Fruit fly (Drosophila melanogaster) whole organism, embryonic: ENCODE data around the gene CG2841.
A peak's percentile ranks its signal among the peaks of the same experiment; 100 is the strongest.

Experiments
- Atf6 ChIP-seq: fragments of 200-800 bp; sonication (Bioruptor generic); IDR thresholded peaks from 2 replicates; pipeline ENCODE4 v1.3.6; 2022; ENCODE audit warnings: missing biosample characterization, missing genetic modification characterization
- CG10209 ChIP-seq: fragments of 200-800 bp; sonication (Bioruptor generic); optimal IDR thresholded peaks from 3 replicates; lab custom pipeline; 2017; ENCODE audit warnings: missing biosample characterization, mild to moderate bottlenecking, missing genetic modification characterization, missing genetic modification reagents
- CG10462 ChIP-seq: fragments of 200-800 bp; sonication (Bioruptor generic); optimal IDR thresholded peaks from 2 replicates; lab custom pipeline; 2016; ENCODE audit warnings: missing biosample characterization, missing genetic modification characterization
- CG14710 ChIP-seq: fragments of 200-800 bp; sonication (Bioruptor generic); optimal IDR thresholded peaks from 3 replicates; lab custom pipeline; 2019; ENCODE audit warnings: missing biosample characterization, mild to moderate bottlenecking, missing genetic modification characterization, moderate library complexity
- CG15696 ChIP-seq: fragments of 200-800 bp; sonication (Bioruptor generic); optimal IDR thresholded peaks from 2 replicates; lab custom pipeline; 2019; ENCODE audit warnings: missing biosample characterization, mild to moderate bottlenecking, missing genetic modification characterization, moderate library complexity
- CG1602 ChIP-seq: fragments of 200-800 bp; sonication (Bioruptor generic); optimal IDR thresholded peaks from 3 replicates; lab custom pipeline; 2016; ENCODE audit warnings: missing biosample characterization, missing genetic modification characterization
- CG1603 ChIP-seq: fragments of 200-800 bp; sonication (Bioruptor generic); optimal IDR thresholded peaks from 2 replicates; lab custom pipeline; 2019; ENCODE audit warnings: missing biosample characterization, mild to moderate bottlenecking, missing genetic modification characterization, moderate library complexity
- CG17385 ChIP-seq: fragments of 200-800 bp; sonication (Bioruptor generic); optimal IDR thresholded peaks from 3 replicates; lab custom pipeline; 2018; ENCODE audit warnings: missing biosample characterization, mild to moderate bottlenecking, missing genetic modification characterization
- CG17802 ChIP-seq: fragments of 200-800 bp; sonication (Bioruptor generic); optimal IDR thresholded peaks from 2 replicates; lab custom pipeline; 2018; ENCODE audit warnings: missing biosample characterization, mild to moderate bottlenecking, missing genetic modification characterization, moderate library complexity
- CG30403 ChIP-seq: fragments of 200-800 bp; sonication (Bioruptor generic); optimal IDR thresholded peaks from 3 replicates; lab custom pipeline; 2016; ENCODE audit warnings: missing biosample characterization, missing genetic modification characterization
- CG32767 ChIP-seq: fragments of 200-800 bp; sonication (Bioruptor generic); IDR thresholded peaks from 2 replicates; pipeline ENCODE4 v1.3.6; 2022; ENCODE audit warnings: missing biosample characterization, missing genetic modification characterization
- CG32772 ChIP-seq: fragments of 200-800 bp; sonication (Bioruptor generic); IDR thresholded peaks from 2 replicates; pipeline ENCODE4 v1.3.6; 2022; ENCODE audit warnings: missing biosample characterization, missing genetic modification characterization
- CG33213 ChIP-seq: fragments of 200-800 bp; sonication (Bioruptor generic); optimal IDR thresholded peaks from 3 replicates; lab custom pipeline; 2016; ENCODE audit warnings: missing biosample characterization, missing genetic modification characterization
- CG34224 ChIP-seq: fragments of 200-800 bp; sonication (Bioruptor generic); IDR thresholded peaks from 3 replicates; pipeline ENCODE4 v1.3.6; 2022; ENCODE audit warnings: missing biosample characterization, missing genetic modification characterization; ENCODE audit not compliant: partially characterized antibody
- CG34376 ChIP-seq: fragments of 200-800 bp; sonication (Bioruptor generic); optimal IDR thresholded peaks from 2 replicates; lab custom pipeline; 2018; ENCODE audit warnings: missing biosample characterization, mild to moderate bottlenecking, missing genetic modification characterization
- CG4282 ChIP-seq: fragments of 200-800 bp; sonication (Bioruptor generic); optimal IDR thresholded peaks from 2 replicates; lab custom pipeline; 2016; ENCODE audit warnings: missing biosample characterization, missing genetic modification characterization
- CG4730 ChIP-seq: fragments of 200-800 bp; sonication (Bioruptor generic); IDR thresholded peaks from 2 replicates; pipeline ENCODE4 v1.3.6; 2022; ENCODE audit warnings: missing biosample characterization, missing genetic modification characterization
- CG6254 ChIP-seq: fragments of 200-800 bp; sonication (Bioruptor generic); optimal IDR thresholded peaks from 3 replicates; lab custom pipeline; 2017; ENCODE audit warnings: mild to moderate bottlenecking, missing biosample characterization, missing genetic modification reagents, missing genetic modification characterization
- CG6689 ChIP-seq: fragments of 200-800 bp; sonication (Bioruptor generic); IDR thresholded peaks from 2 replicates; pipeline ENCODE4 v1.3.6; 2022; ENCODE audit warnings: missing biosample characterization, missing genetic modification characterization
- CG7357 ChIP-seq: fragments of 200-800 bp; sonication (Bioruptor generic); IDR thresholded peaks from 3 replicates; pipeline ENCODE4 v1.3.6; 2022; ENCODE audit warnings: missing biosample characterization, missing genetic modification characterization
- CG7556 ChIP-seq: fragments of 200-800 bp; sonication (Bioruptor generic); optimal IDR thresholded peaks from 2 replicates; lab custom pipeline; 2017; ENCODE audit warnings: missing biosample characterization, mild to moderate bottlenecking, missing genetic modification characterization
- CG9797 ChIP-seq: fragments of 200-800 bp; sonication (Bioruptor generic); optimal IDR thresholded peaks from 3 replicates; lab custom pipeline; 2018; ENCODE audit warnings: missing biosample characterization, mild to moderate bottlenecking, missing genetic modification characterization
- CHES-1-like ChIP-seq: fragments of 200-800 bp; sonication (Bioruptor generic); optimal IDR thresholded peaks from 2 replicates; lab custom pipeline; 2016; ENCODE audit warnings: missing biosample characterization, missing genetic modification characterization
- D19A ChIP-seq: fragments of 200-800 bp; optimal IDR thresholded peaks from 3 replicates; lab custom pipeline; 2019; ENCODE audit warnings: missing biosample characterization, mild to moderate bottlenecking, missing genetic modification characterization, moderate library complexity
- Dad ChIP-seq: fragments of 200-800 bp; sonication (Bioruptor generic); optimal IDR thresholded peaks from 3 replicates; lab custom pipeline; 2016; ENCODE audit warnings: missing biosample characterization, missing genetic modification characterization
- Dek ChIP-seq: fragments of 200-800 bp; sonication (Bioruptor generic); optimal IDR thresholded peaks from 3 replicates; lab custom pipeline; 2019; ENCODE audit warnings: missing biosample characterization, mild to moderate bottlenecking, missing genetic modification characterization, moderate library complexity
- Dref ChIP-seq: fragments of 200-800 bp; sonication (Bioruptor generic); IDR thresholded peaks from 2 replicates; pipeline ENCODE4 v1.3.6; 2022; ENCODE audit warnings: missing biosample characterization, missing genetic modification characterization
- H15 ChIP-seq: fragments of 200-800 bp; sonication (Bioruptor generic); IDR thresholded peaks from 3 replicates; pipeline ENCODE4 v1.3.6; 2022; ENCODE audit warnings: missing biosample characterization, missing genetic modification characterization
- Kr ChIP-seq: fragments of 200-800 bp; sonication (Bioruptor generic); optimal IDR thresholded peaks from 2 replicates; lab custom pipeline; 2017; ENCODE audit warnings: missing biosample characterization, mild to moderate bottlenecking, missing genetic modification characterization
- Lhr ChIP-seq: fragments of 200-800 bp; sonication (Bioruptor generic); optimal IDR thresholded peaks from 3 replicates; lab custom pipeline; 2017; ENCODE audit warnings: mild to moderate bottlenecking, missing biosample characterization, missing genetic modification reagents, missing genetic modification characterization
- Max ChIP-seq: fragments of 200-800 bp; sonication (Bioruptor generic); optimal IDR thresholded peaks from 2 replicates; lab custom pipeline; 2016; ENCODE audit warnings: missing biosample characterization, mild to moderate bottlenecking, missing genetic modification characterization
- Mrtf ChIP-seq: fragments of 200-800 bp; sonication (Bioruptor generic); IDR thresholded peaks from 3 replicates; pipeline ENCODE4 v1.3.6; 2022; ENCODE audit warnings: missing biosample characterization, missing genetic modification characterization
- NK7.1 ChIP-seq: fragments of 200-800 bp; sonication (Bioruptor generic); optimal IDR thresholded peaks from 3 replicates; lab custom pipeline; 2016; ENCODE audit warnings: missing biosample characterization, missing genetic modification characterization
- NfI ChIP-seq: fragments of 200-800 bp; sonication (Bioruptor generic); optimal IDR thresholded peaks from 3 replicates; lab custom pipeline; 2018; ENCODE audit warnings: missing biosample characterization, mild to moderate bottlenecking, missing genetic modification characterization, moderate library complexity
- Tbp ChIP-seq: fragments of >200 bp; optimal IDR thresholded peaks from 2 replicates; lab custom pipeline; 2018; ENCODE audit warnings: missing biosample characterization, missing genetic modification characterization
- Usf ChIP-seq: fragments of 200-800 bp; sonication (Bioruptor generic); optimal IDR thresholded peaks from 2 replicates; lab custom pipeline; 2017; ENCODE audit warnings: missing genotype, missing biosample characterization, missing genetic modification characterization
- ato ChIP-seq: fragments of 200-800 bp; sonication (Bioruptor generic); IDR thresholded peaks from 2 replicates; pipeline ENCODE4 v1.3.6; 2022; ENCODE audit warnings: missing biosample characterization, missing genetic modification characterization; ENCODE audit not compliant: partially characterized antibody
- croc ChIP-seq: fragments of 200-800 bp; sonication (Bioruptor generic); conservative IDR thresholded peaks from 3 replicates; pipeline ENCODE4 v1.3.6; 2022; ENCODE audit warnings: missing biosample characterization, missing genetic modification characterization
- crp ChIP-seq, 2 experiments: fragments of 200-800 bp; sonication (Bioruptor generic); optimal IDR thresholded peaks; 2 replicates in 1 of 2; 3 replicates in 1 of 2; lab custom pipeline; 2017; ENCODE audit warnings: missing biosample characterization in 2 of 2, missing genetic modification characterization in 2 of 2, mild to moderate bottlenecking in 1 of 2, moderate library complexity in 1 of 2
- da ChIP-seq: fragments of 200-800 bp; sonication (Bioruptor generic); optimal IDR thresholded peaks from 2 replicates; lab custom pipeline; 2016; ENCODE audit warnings: missing biosample characterization, missing genetic modification characterization
- ems ChIP-seq: fragments of 200-800 bp; sonication (Bioruptor generic); optimal IDR thresholded peaks from 3 replicates; lab custom pipeline; 2016; ENCODE audit warnings: missing biosample characterization, missing genetic modification characterization
- eve ChIP-seq, 2 experiments: fragments of >200 bp; optimal IDR thresholded peaks; 2 replicates each; lab custom pipeline; 2017; ENCODE audit warnings: missing biosample characterization in 2 of 2, missing genetic modification characterization in 2 of 2
- fu2 ChIP-seq: fragments of 200-800 bp; sonication (Bioruptor generic); optimal IDR thresholded peaks from 2 replicates; lab custom pipeline; 2016; ENCODE audit warnings: missing biosample characterization, missing genetic modification characterization
- inv ChIP-seq: fragments of 200-800 bp; sonication (Bioruptor generic); IDR thresholded peaks from 2 replicates; pipeline ENCODE4 v1.3.6; 2022; ENCODE audit warnings: missing biosample characterization, missing genetic modification characterization; ENCODE audit not compliant: partially characterized antibody
- ken ChIP-seq: fragments of 200-800 bp; sonication (Bioruptor generic); IDR thresholded peaks from 3 replicates; pipeline ENCODE4 v1.3.6; 2022; ENCODE audit warnings: missing biosample characterization, missing genetic modification characterization
- nau ChIP-seq: fragments of 200-800 bp; sonication (Bioruptor generic); optimal IDR thresholded peaks from 3 replicates; lab custom pipeline; 2017; ENCODE audit warnings: missing biosample characterization, mild to moderate bottlenecking, missing genetic modification characterization, missing genetic modification reagents
- pfk ChIP-seq: fragments of 200-800 bp; sonication (Bioruptor generic); optimal IDR thresholded peaks from 2 replicates; lab custom pipeline; 2018; ENCODE audit warnings: missing biosample characterization, mild to moderate bottlenecking, missing genetic modification characterization, moderate library complexity
- scrt ChIP-seq: fragments of 200-800 bp; sonication (Bioruptor generic); optimal IDR thresholded peaks from 2 replicates; lab custom pipeline; 2018; ENCODE audit warnings: missing biosample characterization, mild to moderate bottlenecking, missing genetic modification characterization, moderate library complexity
- zen2 ChIP-seq: fragments of 200-800 bp; sonication (Bioruptor generic); IDR thresholded peaks from 3 replicates; pipeline ENCODE4 v1.3.6; 2022; ENCODE audit warnings: missing biosample characterization, missing genetic modification characterization; ENCODE audit not compliant: partially characterized antibody

The CG2841 gene

DNA sequence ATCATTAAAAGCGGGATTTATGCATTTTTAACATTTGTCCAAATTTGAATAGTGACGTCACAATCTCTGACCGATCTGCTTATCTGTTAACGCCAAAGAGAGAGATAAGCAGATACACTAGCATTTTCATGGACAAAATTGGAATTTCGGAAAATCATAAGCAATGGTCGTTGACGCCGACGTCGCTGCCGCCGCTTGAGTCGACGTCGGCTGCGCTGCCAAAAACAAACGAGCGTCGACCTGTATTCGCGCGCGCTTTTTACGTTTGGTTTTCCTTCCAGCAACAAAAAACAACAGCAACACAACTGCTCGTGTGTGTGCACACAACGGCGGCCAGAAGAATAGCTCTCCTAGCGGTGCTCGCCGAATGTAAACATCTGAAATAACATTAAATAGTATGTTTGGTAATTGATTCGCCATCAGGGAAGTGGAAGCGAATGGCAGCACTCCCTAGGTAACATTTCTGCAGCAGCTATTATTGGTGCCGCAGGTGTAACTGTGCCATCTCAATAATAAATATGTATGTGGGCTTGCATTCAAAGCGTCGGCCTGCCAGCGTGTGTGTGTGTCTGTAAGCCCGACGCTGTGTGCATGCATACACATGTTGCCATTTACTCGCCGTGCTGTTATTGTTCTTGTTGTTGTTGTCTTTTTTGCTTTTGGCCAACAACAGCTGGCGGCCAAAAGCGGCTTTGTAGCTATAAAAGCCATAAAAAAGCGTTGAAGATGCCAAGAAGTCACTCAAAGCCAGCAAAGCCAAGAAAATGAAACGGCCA lies 65.7 kb downstream of the CG2841 start (continued):
- TF ChIP-seq NK7.1 (peak; percentile 90), CG6689 (GFP tag; lab: Robert Waterston, UW) (peak; percentile 97), NfI (GFP tag; lab: Kevin White, UChicago) (peak; percentile 96), nau (GFP tag; lab: Kevin White, UChicago) (peak; percentile 94), CG17385 (GFP tag; lab: Kevin White, UChicago) (peak; percentile 93), CG15696 (tag; lab: Kevin White, UChicago) (peak; percentile 59), CG1602 (GFP tag; lab: Kevin White, UChicago) (peak; percentile 90), CG17802 (tag; lab: Kevin White, UChicago) (peak; percentile 88), CG33213 (GFP tag; lab: Kevin White, UChicago) (peak; percentile 89), Dek (peak; percentile 97), ato (GFP tag; lab: Robert Waterston, UW) (no peak), CG32767 (GFP tag; lab: Robert Waterston, UW) (peak; percentile 98), da (GFP tag; lab: Kevin White, UChicago) (peak; percentile 90), eve (GFP tag; optimal IDR thresholded peaks at IDR 0.05; lab: Kevin White, UChicago) (peak in 1 of 2 experiments; percentile 93), CG10462 (GFP tag; lab: Kevin White, UChicago) (peak; percentile 86), ems (GFP tag; lab: Kevin White, UChicago) (peak; percentile 96), CG34376 (GFP tag; lab: Kevin White, UChicago) (peak; percentile 27), CG10209 (GFP tag; lab: Kevin White, UChicago) (peak; percentile 95), CG7556 (GFP tag; lab: Kevin White, UChicago) (peak; percentile 95), CG14710 (tag; lab: Kevin White, UChicago) (peak; percentile 81), D19A (peak; percentile 88), Mrtf (GFP tag; lab: Robert Waterston, UW) (peak; percentile 96), Usf (GFP tag; lab: Kevin White, UChicago) (peak; percentile 90), Kr (GFP tag; lab: Kevin White, UChicago) (no peak), Dad (GFP tag; lab: Kevin White, UChicago) (peak; percentile 93), crp (GFP tag; optimal IDR thresholded peaks at IDR 0.05; lab: Kevin White, UChicago) (peak in 1 of 2 experiments; percentile 68), ken (GFP tag; lab: Robert Waterston, UW) (peak; percentile 99), zen2 (GFP tag; lab: Robert Waterston, UW) (no peak), pfk (no peak), fu2 (GFP tag; lab: Kevin White, UChicago) (peak; percentile 89), CG4730 (GFP tag; lab: Robert Waterston, UW) (peak; percentile 95), Max (GFP tag; lab: Kevin White, UChicago) (peak; percentile 84), CG7357 (GFP tag; lab: Robert Waterston, UW) (peak; percentile 89), scrt (peak; percentile 86), CG34224 (GFP tag; lab: Robert Waterston, UW) (no peak), CG6254 (GFP tag; lab: Kevin White, UChicago) (peak; percentile 90), croc (peak; percentile 94), CG9797 (GFP tag; lab: Kevin White, UChicago) (peak; percentile 33), H15 (peak; percentile 96), CG30403 (peak; percentile 90), Dref (GFP tag; lab: Robert Waterston, UW) (peak; percentile 32; the same call in 1 of the 2 replicates), inv (GFP tag; lab: Robert Waterston, UW) (no peak), CHES-1-like (GFP tag; lab: Kevin White, UChicago) (peak; percentile 94), CG1603 (tag; lab: Kevin White, UChicago) (peak; percentile 98), Tbp (no peak), CG32772 (GFP tag; lab: Robert Waterston, UW) (peak; percentile 98), Atf6 (GFP tag; lab: Robert Waterston, UW) (peak; percentile 95), CG4282 (peak; percentile 84), Lhr (GFP tag; lab: Kevin White, UChicago) (peak; percentile 89)
